Worm (Caenorhabditis elegans) whole organism, late embryonic: Measurements from ENCODE around the gene clec-63.

Source experiments
- ceh-18 ChIP-seq: sonication (generic microtip); optimal IDR thresholded peaks from 2 replicates; lab custom pipeline; 2016; ENCODE audit warnings: missing genetic modification characterization, missing compliant biosample characterization
- ceh-9 ChIP-seq: sonication (generic microtip); optimal IDR thresholded peaks from 2 replicates; lab custom pipeline; 2016; ENCODE audit warnings: mild to moderate bottlenecking, missing genetic modification characterization, inconsistent platforms, missing compliant biosample characterization
- dve-1 ChIP-seq: sonication (generic microtip); optimal IDR thresholded peaks from 2 replicates; lab custom pipeline; 2017; ENCODE audit warnings: antibody characterized with exemption, mild to moderate bottlenecking, missing genetic modification characterization, missing compliant biosample characterization
- elt-2 ChIP-seq: sonication (generic microtip); optimal IDR thresholded peaks from 2 replicates; lab custom pipeline; 2016; ENCODE audit warnings: missing genetic modification reagents, missing genetic modification characterization, missing compliant biosample characterization
- eyg-1 ChIP-seq: sonication (generic microtip); optimal IDR thresholded peaks from 2 replicates; lab custom pipeline; 2016; ENCODE audit warnings: missing genotype, missing genetic modification characterization, missing compliant biosample characterization
- ref-2 ChIP-seq: sonication (generic microtip); optimal IDR thresholded peaks from 2 replicates; lab custom pipeline; 2016; ENCODE audit warnings: missing genetic modification characterization, missing compliant biosample characterization
- unc-3 ChIP-seq, 2 experiments: fragments of 200-800 bp in 1 of 2; sonication (Bioruptor generic) in 1 of 2; sonication (generic microtip) in 1 of 2; conservative IDR thresholded peaks in 1 of 2; optimal IDR thresholded peaks in 1 of 2; 2 replicates each; pipeline versions ENCODE4 v1.3.6 to Lab custom; 2016 to 2022; ENCODE audit warnings: missing compliant biosample characterization in 2 of 2, missing genetic modification characterization in 2 of 2, missing genetic modification reagents in 1 of 2
- unc-86 ChIP-seq: sonication (generic microtip); optimal IDR thresholded peaks from 2 replicates; lab custom pipeline; 2016; ENCODE audit warnings: missing genetic modification characterization, missing compliant biosample characterization

DNA sequence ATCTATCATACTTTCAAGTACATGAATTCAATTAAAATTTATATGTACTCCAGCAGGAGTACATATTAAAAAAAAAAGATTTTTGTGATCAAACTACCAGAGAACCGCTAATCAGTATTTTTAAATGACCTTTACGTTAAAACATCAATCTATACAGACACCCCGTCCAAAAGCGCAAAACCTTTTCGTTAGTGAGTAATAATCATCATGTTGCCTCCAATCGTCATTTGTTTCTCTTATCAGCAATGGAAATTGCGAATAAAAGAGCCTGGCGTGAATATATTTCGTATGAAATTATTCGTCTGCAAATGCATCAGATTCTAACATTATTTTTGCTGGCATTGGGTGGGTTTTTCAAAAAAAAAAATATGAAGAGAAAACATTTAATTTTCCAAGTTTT, 8.7 kb downstream of the clec-63 start, which contains the start of gene clec-66:
- TF ChIP-seq elt-2 (tag; lab: Kevin White, UChicago) (no peak), ceh-9 (tag; lab: Kevin White, UChicago) (no peak), unc-3 (GFP tag; conservative IDR thresholded peaks at IDR 0.05; lab: Robert Waterston, UW) (no peak), unc-3 (tag; optimal IDR thresholded peaks at IDR 0.05; lab: Kevin White, UChicago) (no peak), eyg-1 (tag; lab: Kevin White, UChicago) (no peak), ceh-18 (tag; lab: Kevin White, UChicago) (no peak), ref-2 (tag; lab: Kevin White, UChicago) (no peak), dve-1 (no peak), unc-86 (tag; lab: Kevin White, UChicago) (no peak)
